Fruit fly (Drosophila melanogaster): ENCODE data around the gene CG3285.
A peak's percentile ranks its signal among the peaks of the same experiment; 100 is the strongest.

Gene CG3285

DNA sequence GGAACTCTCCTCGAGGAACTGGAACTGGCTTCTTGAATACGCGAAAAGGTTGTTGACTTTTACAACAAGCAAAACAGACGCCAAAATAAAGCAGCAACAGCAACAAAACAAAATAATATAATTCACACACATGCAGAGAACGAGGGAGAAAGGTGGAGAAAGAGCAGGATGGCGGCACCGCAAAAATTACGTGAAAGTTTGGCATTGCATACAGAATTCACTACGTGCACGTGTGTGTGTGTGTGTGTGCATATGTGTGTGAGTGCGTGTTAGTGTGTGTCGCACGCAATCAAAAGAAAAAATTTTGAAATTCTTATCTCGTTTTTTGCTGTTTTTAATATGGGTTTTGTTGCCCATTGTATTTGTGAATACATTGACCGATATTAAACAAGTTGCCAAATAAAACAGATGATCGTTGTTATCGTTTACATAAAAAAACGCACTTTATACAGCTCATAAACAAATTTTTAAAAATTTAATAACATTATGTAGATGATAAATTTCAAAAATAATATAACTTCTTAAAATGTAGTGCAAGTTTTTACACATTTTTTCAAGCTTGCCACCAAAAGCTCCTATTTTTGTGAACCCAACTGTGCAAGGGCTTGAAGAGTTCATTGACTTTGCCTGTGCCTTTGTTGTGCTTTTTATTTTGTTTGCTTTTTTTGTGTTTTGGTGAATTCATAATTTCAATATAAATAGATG, 10.7 kb downstream of the CG3285 start (continued):
- TF ChIP-seq gcm2 (GFP tag; optimal IDR thresholded peaks at IDR 0.05) = no peak
- TF ChIP-seq CG1529 (GFP tag; optimal IDR thresholded peaks at IDR 0.05) = no peak
- TF ChIP-seq zf30C (GFP tag; optimal IDR thresholded peaks at IDR 0.05) = no peak
- TF ChIP-seq Sox100B (GFP tag; optimal IDR thresholded peaks at IDR 0.05) = peak; percentile 2
- TF ChIP-seq sisA (GFP tag; IDR thresholded peaks at IDR 0.05) = no peak; the same call in 1 of the 2 replicates
- peak; percentile 5 for TF ChIP-seq ind (GFP tag; optimal IDR thresholded peaks at IDR 0.05)
- TF ChIP-seq tx (GFP tag; optimal IDR thresholded peaks at IDR 0.05) = no peak
- peak; percentile 50 for TF ChIP-seq Blimp-1 (GFP tag; optimal IDR thresholded peaks at IDR 0.05)
- no peak for TF ChIP-seq inv (GFP tag; IDR thresholded peaks at IDR 0.05; ENCODE audit: partially characterized antibody)
- peak; percentile 20; the same call in 1 of the 3 replicates for TF ChIP-seq tgo (GFP tag; IDR thresholded peaks at IDR 0.05)
- no peak for TF ChIP-seq CG18011 (GFP tag; optimal IDR thresholded peaks at IDR 0.05)
- TF ChIP-seq CG18262 (tag; optimal IDR thresholded peaks at IDR 0.05) = peak; percentile 36
- TF ChIP-seq Mrtf (GFP tag; IDR thresholded peaks at IDR 0.05) = no peak
- TF ChIP-seq CG4854 (GFP tag; optimal IDR thresholded peaks at IDR 0.05) = no peak
- no peak for TF ChIP-seq NfI (GFP tag; optimal IDR thresholded peaks at IDR 0.05)
- TF ChIP-seq hth (optimal IDR thresholded peaks at IDR 0.05) = no peak
- no peak for TF ChIP-seq CG8765 (GFP tag; IDR thresholded peaks at IDR 0.05)
- no peak for TF ChIP-seq CG10959 (GFP tag; IDR thresholded peaks at IDR 0.05)
- TF ChIP-seq hb (GFP tag; IDR thresholded peaks at IDR 0.05; ENCODE audit: partially characterized antibody) = no peak
- peak; percentile 27; the same call in 1 of the 2 replicates for TF ChIP-seq CG1024 (GFP tag; IDR thresholded peaks at IDR 0.05)
- TF ChIP-seq CG6654 (GFP tag; optimal IDR thresholded peaks at IDR 0.05) = no peak
- TF ChIP-seq nerfin-1 (tag; optimal IDR thresholded peaks at IDR 0.05) = no peak
- TF ChIP-seq grn (GFP tag; optimal IDR thresholded peaks at IDR 0.05) = no peak
- TF ChIP-seq Atf3 (GFP tag; optimal IDR thresholded peaks at IDR 0.05) = no peak
- no peak for TF ChIP-seq CG42726 (GFP tag; IDR thresholded peaks at IDR 0.05; ENCODE audit: partially characterized antibody)
- no peak for TF ChIP-seq CG15073 (GFP tag; optimal IDR thresholded peaks at IDR 0.05)
- TF ChIP-seq CG8478 (optimal IDR thresholded peaks at IDR 0.05) = no peak
- no peak for TF ChIP-seq CG2129 (GFP tag; IDR thresholded peaks at IDR 0.05; ENCODE audit: partially characterized antibody)
- no peak for TF ChIP-seq C15 (GFP tag; IDR thresholded peaks at IDR 0.05)
- no peak for TF ChIP-seq CG10462 (GFP tag; optimal IDR thresholded peaks at IDR 0.05)
- TF ChIP-seq repo (GFP tag; optimal IDR thresholded peaks at IDR 0.05) = no peak
- TF ChIP-seq Eip74EF (GFP tag; optimal IDR thresholded peaks at IDR 0.05) = no peak
- no peak for TF ChIP-seq CG9609 (GFP tag; optimal IDR thresholded peaks at IDR 0.05)
- TF ChIP-seq Gsc (GFP tag; IDR thresholded peaks at IDR 0.05) = no peak
- TF ChIP-seq Doc3 (GFP tag; IDR thresholded peaks at IDR 0.05; ENCODE audit: partially characterized antibody) = no peak
- no peak for TF ChIP-seq CG43689 (GFP tag; IDR thresholded peaks at IDR 0.05)
- TF ChIP-seq MBD-R2 (GFP tag; IDR thresholded peaks at IDR 0.05) = no peak
- no peak for TF ChIP-seq trh (GFP tag; optimal IDR thresholded peaks at IDR 0.05)
- no peak for TF ChIP-seq CG14050 (GFP tag; IDR thresholded peaks at IDR 0.05)
- TF ChIP-seq CG7963 (GFP tag; IDR thresholded peaks at IDR 0.05; ENCODE audit: partially characterized antibody) = no peak
- TF ChIP-seq CG17359 (tag; optimal IDR thresholded peaks at IDR 0.05) = peak; percentile 25
- no peak for TF ChIP-seq CG15011 (GFP tag; optimal IDR thresholded peaks at IDR 0.05)
- TF ChIP-seq sens (GFP tag) = no peak
- no peak for TF ChIP-seq CG8924 (tag; optimal IDR thresholded peaks at IDR 0.05)
- TF ChIP-seq h (optimal IDR thresholded peaks at IDR 0.05) = no peak
- TF ChIP-seq pum (GFP tag; optimal IDR thresholded peaks at IDR 0.05) = no peak
- TF ChIP-seq Dll (GFP tag; IDR thresholded peaks at IDR 0.05; ENCODE audit: partially characterized antibody) = no peak
- TF ChIP-seq CG15696 (tag; optimal IDR thresholded peaks at IDR 0.05) = no peak
- no peak for TF ChIP-seq dati (GFP tag; IDR thresholded peaks at IDR 0.05)
- no peak for TF ChIP-seq HLHmδ (GFP tag; optimal IDR thresholded peaks at IDR 0.05)
- TF ChIP-seq NC2α (GFP tag; optimal IDR thresholded peaks at IDR 0.05) = no peak

All from whole organism, embryonic.